Worm (Caenorhabditis elegans) whole organism, late embryonic: ENCODE results near the gene E02C12.12.

Experiments used
- ceh-48 ChIP-seq: sonication (generic microtip); optimal IDR thresholded peaks from 2 replicates; lab custom pipeline; 2016; ENCODE audit warnings: missing genetic modification characterization, inconsistent platforms, missing compliant biosample characterization
- fkh-10 ChIP-seq: fragments of 150-350 bp; optimal IDR thresholded peaks from 2 replicates; lab custom pipeline; 2014; ENCODE audit warnings: missing biosample characterization, missing genetic modification reagents, missing genetic modification characterization
- lin-11 ChIP-seq: fragments of 200-800 bp; sonication (Bioruptor generic); optimal IDR thresholded peaks from 2 replicates; lab custom pipeline; 2018; ENCODE audit warnings: mild to moderate bottlenecking, missing genetic modification characterization, missing compliant biosample characterization
- rnt-1 ChIP-seq: sonication (generic microtip); optimal IDR thresholded peaks from 2 replicates; lab custom pipeline; 2016; ENCODE audit warnings: missing genetic modification characterization, missing compliant biosample characterization
- sox-4 ChIP-seq: sonication (generic microtip); optimal IDR thresholded peaks from 2 replicates; lab custom pipeline; 2017; ENCODE audit warnings: mild to moderate bottlenecking, missing genetic modification characterization, inconsistent platforms, missing compliant biosample characterization
- unc-55 ChIP-seq: sonication (generic microtip); optimal IDR thresholded peaks from 2 replicates; lab custom pipeline; 2017; ENCODE audit warnings: missing biosample characterization, missing genetic modification reagents, missing genetic modification characterization

- TF ChIP-seq lin-11 (tag; lab: Kevin White, UChicago): no peak
- TF ChIP-seq rnt-1 (tag; lab: Kevin White, UChicago): no peak
- no peak for TF ChIP-seq sox-4 (tag; lab: Kevin White, UChicago)
- TF ChIP-seq unc-55 (GFP tag; lab: Kevin White, UChicago): no peak
- no peak for TF ChIP-seq fkh-10
- TF ChIP-seq ceh-48 (tag; lab: Kevin White, UChicago): no peak
Observed at ce11 chrV:9356345-9356744, 25.8 kb downstream of the E02C12.12 start, which contains the start of gene ttr-49.
